Worm (Caenorhabditis elegans): ENCODE data around the gene F19H6.4.

DNA sequence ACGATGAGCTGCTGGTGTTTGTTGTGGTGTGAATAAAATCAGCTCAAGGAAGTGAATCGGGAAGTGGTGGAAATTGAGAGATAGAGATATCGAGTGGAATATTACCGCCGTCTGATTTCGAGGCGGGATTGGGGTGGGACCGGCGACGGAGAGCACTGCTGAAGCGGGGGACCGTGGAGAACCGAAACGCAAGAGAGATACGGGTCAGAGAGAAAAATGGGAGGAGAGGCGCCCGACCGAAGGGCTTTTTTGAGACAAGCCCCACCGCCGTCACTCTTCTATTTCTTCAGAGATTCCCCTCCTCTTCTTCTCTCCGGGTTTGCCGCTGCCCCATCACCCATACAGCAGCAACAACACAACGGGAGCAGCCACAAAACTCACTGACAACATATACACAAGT lies 40.5 kb downstream of the F19H6.4 start:
- TF ChIP-seq pag-3 (tag; optimal IDR thresholded peaks at IDR 0.05; ENCODE audit: borderline replicate concordance) (no peak), pat-9 (tag; optimal IDR thresholded peaks at IDR 0.05) (no peak), lim-6 (tag; optimal IDR thresholded peaks at IDR 0.05) (no peak), T23F11.4 (GFP tag; optimal IDR thresholded peaks at IDR 0.05) (no peak)
